Worm (Caenorhabditis elegans): Measurements from ENCODE around the gene F13H6.5.

- TF ChIP-seq T22C8.4 (GFP tag; IDR thresholded peaks at IDR 0.05) (no peak), ref-1 (GFP tag; conservative IDR thresholded peaks at IDR 0.05) (no peak), flt-1 (GFP tag; IDR thresholded peaks at IDR 0.05) (no peak), klf-2 (GFP tag; conservative IDR thresholded peaks at IDR 0.05) (no peak), ztf-29 (GFP tag; IDR thresholded peaks at IDR 0.05) (no peak), cog-1 (tag; optimal IDR thresholded peaks at IDR 0.05) (no peak)
Observed at ce11 chrV:6355412-6355811, 19.3 kb downstream of the F13H6.5 start.
